Worm (Caenorhabditis elegans) whole organism, L2 larva: ENCODE results near the gene K03H6.1.

Experiments
- Y55F3AM.14 ChIP-seq: fragments of 200-800 bp; sonication (Bioruptor generic); optimal IDR thresholded peaks from 2 replicates; lab custom pipeline; 2018; ENCODE audit warnings: mild to moderate bottlenecking, missing genetic modification characterization, missing compliant biosample characterization
- ama-1 ChIP-seq: fragments of 150-350 bp; optimal IDR thresholded peaks from 2 replicates; lab custom pipeline; 2018; ENCODE audit warnings: inconsistent platforms
- blmp-1 ChIP-seq: sonication (generic microtip); optimal IDR thresholded peaks from 2 replicates; lab custom pipeline; 2017; ENCODE audit warnings: missing genetic modification characterization, mild to moderate bottlenecking, missing compliant biosample characterization, antibody characterized with exemption, moderate library complexity; ENCODE audit not compliant: insufficient read depth
- lsy-2 ChIP-seq, 2 experiments: fragments of 150-350 bp in 1 of 2; sonication (generic microtip) in 1 of 2; optimal IDR thresholded peaks; 2 replicates each; lab custom pipeline; 2014 to 2017; ENCODE audit warnings: missing biosample characterization in 2 of 2, missing genetic modification characterization in 2 of 2
- mbf-1 ChIP-seq: sonication (generic microtip); optimal IDR thresholded peaks from 2 replicates; lab custom pipeline; 2017; ENCODE audit warnings: missing biosample characterization, missing genetic modification characterization
- mdl-1 ChIP-seq, 2 experiments: fragments of 150-350 bp in 1 of 2; sonication (generic microtip) in 1 of 2; optimal IDR thresholded peaks; 2 replicates each; lab custom pipeline; 2017; ENCODE audit warnings: missing biosample characterization in 2 of 2, missing genetic modification characterization in 2 of 2
- nhr-11 ChIP-seq: fragments of 150-350 bp; optimal IDR thresholded peaks from 2 replicates; lab custom pipeline; 2014; ENCODE audit warnings: missing biosample characterization, missing genetic modification characterization
- nhr-237 ChIP-seq: fragments of 150-350 bp; optimal IDR thresholded peaks from 2 replicates; lab custom pipeline; 2014; ENCODE audit warnings: missing biosample characterization, missing genetic modification characterization
- unc-62 ChIP-seq: fragments of 150-350 bp; optimal IDR thresholded peaks from 2 replicates; lab custom pipeline; 2014; ENCODE audit warnings: missing biosample characterization, missing genetic modification reagents, missing genetic modification characterization
- ztf-4 ChIP-seq: fragments of 150-350 bp; optimal IDR thresholded peaks from 2 replicates; lab custom pipeline; 2014; ENCODE audit warnings: missing biosample characterization, missing genetic modification characterization

DNA sequence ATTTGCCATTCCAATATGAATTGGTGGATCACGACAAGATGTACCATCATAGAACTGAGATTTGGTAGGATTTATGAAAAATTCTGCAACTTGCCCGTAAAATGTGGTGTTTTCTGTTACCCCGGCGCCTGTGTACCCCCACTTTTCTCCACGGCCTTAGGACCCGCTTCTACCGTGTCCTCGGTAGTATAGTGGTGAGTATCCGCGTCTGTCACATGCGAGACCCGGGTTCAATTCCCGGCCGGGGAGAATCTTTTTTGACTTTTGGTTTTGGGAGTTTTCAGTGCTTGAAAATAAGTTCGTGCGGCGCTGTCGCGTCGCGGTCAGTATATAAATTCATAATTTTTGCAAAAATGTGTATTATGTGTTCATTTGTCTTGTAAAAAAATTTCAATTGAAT lies 9.1 kb upstream of the K03H6.1 start:
- TF ChIP-seq blmp-1 (tag; lab: Kevin White, UChicago) (no peak), nhr-237 (tag; lab: Kevin White, UChicago) (no peak), unc-62 (GFP tag; lab: Kevin White, UChicago) (no peak), ztf-4 (tag; lab: Kevin White, UChicago) (no peak), nhr-11 (no peak), Y55F3AM.14 (GFP tag; lab: Kevin White, UChicago) (no peak), lsy-2 (tag; optimal IDR thresholded peaks at IDR 0.05; lab: Kevin White, UChicago) (no peak), mbf-1 (tag; lab: Kevin White, UChicago) (no peak), mdl-1 (tag; optimal IDR thresholded peaks at IDR 0.05; lab: Kevin White, UChicago) (no peak), ama-1 (lab: Kevin White, UChicago) (no peak)
